Worm (Caenorhabditis elegans) whole organism, young adult: Measurements from ENCODE around the gene M01G5.1.

Experiments used
- B0035.1 ChIP-seq: sonication (generic microtip); optimal IDR thresholded peaks from 2 replicates; lab custom pipeline; 2016; ENCODE audit warnings: missing genetic modification characterization, mild to moderate bottlenecking, missing compliant biosample characterization, missing genotype, missing genetic modification reagents
- B0336.3 ChIP-seq: fragments of 200-800 bp; sonication (Bioruptor generic); IDR thresholded peaks from 2 replicates; pipeline ENCODE4 v1.3.6; 2022; ENCODE audit warnings: missing genetic modification characterization, missing compliant biosample characterization
- D2030.7 ChIP-seq: fragments of 200-800 bp; sonication (Bioruptor generic); IDR thresholded peaks from 2 replicates; pipeline ENCODE4 v1.3.6; 2022; ENCODE audit warnings: missing genetic modification reagents, missing genetic modification characterization, missing compliant biosample characterization
- F22D6.2 ChIP-seq: sonication (generic microtip); optimal IDR thresholded peaks from 2 replicates; lab custom pipeline; 2016; ENCODE audit warnings: mild to moderate bottlenecking, missing genetic modification characterization, missing compliant biosample characterization
- F23B12.7 ChIP-seq: sonication (generic microtip); optimal IDR thresholded peaks from 2 replicates; lab custom pipeline; 2017; ENCODE audit warnings: missing genetic modification characterization, mild to moderate bottlenecking, missing compliant biosample characterization, antibody characterized with exemption, moderate library complexity; ENCODE audit not compliant: insufficient read depth
- F33H1.4 ChIP-seq: fragments of 200-800 bp; sonication (Bioruptor generic); IDR thresholded peaks from 2 replicates; pipeline ENCODE4 v1.3.6; 2022; ENCODE audit warnings: missing genetic modification reagents, missing genetic modification characterization, missing compliant biosample characterization
- F49E8.2 ChIP-seq: sonication (generic microtip); optimal IDR thresholded peaks from 3 replicates; lab custom pipeline; 2017; ENCODE audit warnings: missing genetic modification characterization, mild to moderate bottlenecking, missing compliant biosample characterization, antibody characterized with exemption, moderate library complexity; ENCODE audit not compliant: insufficient read depth
- F52B5.7 ChIP-seq: sonication (generic microtip); optimal IDR thresholded peaks from 2 replicates; lab custom pipeline; 2016; ENCODE audit warnings: mild to moderate bottlenecking, missing genetic modification characterization, missing compliant biosample characterization
- F57C9.4 ChIP-seq: sonication (generic microtip); optimal IDR thresholded peaks from 2 replicates; lab custom pipeline; 2017; ENCODE audit warnings: mild to moderate bottlenecking, missing genetic modification characterization, missing compliant biosample characterization
- T07F8.4 ChIP-seq: sonication (generic microtip); optimal IDR thresholded peaks from 2 replicates; lab custom pipeline; 2016; ENCODE audit warnings: mild to moderate bottlenecking, missing genetic modification characterization, moderate library complexity, missing compliant biosample characterization
- Y53F4B.3 ChIP-seq: fragments of 200-800 bp; sonication (Bioruptor generic); IDR thresholded peaks from 2 replicates; pipeline ENCODE4 v1.3.6; 2022; ENCODE audit warnings: missing genetic modification reagents, missing genetic modification characterization, missing compliant biosample characterization
- Y95B8A.8 ChIP-seq: fragments of 200-800 bp; sonication (Bioruptor generic); IDR thresholded peaks from 2 replicates; pipeline ENCODE4 v1.3.6; 2022; ENCODE audit warnings: missing genetic modification reagents, missing genetic modification characterization, missing compliant biosample characterization
- aptf-2 ChIP-seq: fragments of 200-800 bp; sonication (Bioruptor generic); conservative IDR thresholded peaks from 2 replicates; pipeline ENCODE4 v1.3.6; 2022; ENCODE audit warnings: missing genetic modification reagents, missing genetic modification characterization, missing compliant biosample characterization
- aptf-3 ChIP-seq: fragments of 200-800 bp; sonication (Bioruptor generic); IDR thresholded peaks from 2 replicates; pipeline ENCODE4 v1.3.6; 2022; ENCODE audit warnings: missing genetic modification characterization, missing compliant biosample characterization
- attf-6 ChIP-seq: fragments of 200-800 bp; sonication (Bioruptor generic); IDR thresholded peaks from 2 replicates; pipeline ENCODE4 v1.3.6; 2022; ENCODE audit warnings: missing genetic modification reagents, missing genetic modification characterization, missing compliant biosample characterization
- ccch-3 ChIP-seq: fragments of 200-800 bp; sonication (Bioruptor generic); optimal IDR thresholded peaks from 2 replicates; lab custom pipeline; 2018; ENCODE audit warnings: mild to moderate bottlenecking, missing genetic modification characterization, missing compliant biosample characterization
- cebp-1 ChIP-seq, 2 experiments: fragments of 200-800 bp in 1 of 2; sonication (Bioruptor generic) in 1 of 2; sonication (generic microtip) in 1 of 2; IDR thresholded peaks in 1 of 2; optimal IDR thresholded peaks in 1 of 2; 2 replicates each; pipeline versions ENCODE4 v1.3.6 to Lab custom; 2017 to 2022; ENCODE audit warnings: missing compliant biosample characterization in 2 of 2, missing genetic modification characterization in 2 of 2, mild to moderate bottlenecking in 1 of 2, missing genetic modification reagents in 1 of 2, moderate library complexity in 1 of 2
- ceh-27 ChIP-seq: fragments of 200-800 bp; sonication (Bioruptor generic); optimal IDR thresholded peaks from 2 replicates; lab custom pipeline; 2018; ENCODE audit warnings: mild to moderate bottlenecking, missing genetic modification characterization, moderate library complexity, missing compliant biosample characterization
- dox-1 ChIP-seq: fragments of 200-800 bp; sonication (Bioruptor generic); IDR thresholded peaks from 2 replicates; pipeline ENCODE4 v1.3.6; 2022; ENCODE audit warnings: missing genetic modification reagents, missing genetic modification characterization, missing compliant biosample characterization
- egl-18 ChIP-seq: fragments of 200-800 bp; sonication (Bioruptor generic); IDR thresholded peaks from 2 replicates; pipeline ENCODE4 v1.3.6; 2022; ENCODE audit warnings: missing genetic modification reagents, missing genetic modification characterization, missing compliant biosample characterization
- ekl-4 ChIP-seq: fragments of 200-800 bp; sonication (Bioruptor generic); IDR thresholded peaks from 2 replicates; pipeline ENCODE4 v1.3.6; 2022; ENCODE audit warnings: missing genetic modification reagents, missing genetic modification characterization, missing compliant biosample characterization
- ets-4 ChIP-seq: fragments of 200-800 bp; sonication (Bioruptor generic); optimal IDR thresholded peaks from 2 replicates; lab custom pipeline; 2018; ENCODE audit warnings: mild to moderate bottlenecking, missing genetic modification characterization, missing compliant biosample characterization
- fkh-3 ChIP-seq: sonication (generic microtip); optimal IDR thresholded peaks from 2 replicates; lab custom pipeline; 2016; ENCODE audit warnings: mild to moderate bottlenecking, missing genetic modification characterization, missing compliant biosample characterization
- gei-17 ChIP-seq: fragments of 200-800 bp; sonication (Bioruptor generic); optimal IDR thresholded peaks from 2 replicates; lab custom pipeline; 2018; ENCODE audit warnings: mild to moderate bottlenecking, missing genetic modification characterization, missing compliant biosample characterization
- hlh-12 ChIP-seq: sonication (generic microtip); optimal IDR thresholded peaks from 2 replicates; lab custom pipeline; 2016; ENCODE audit warnings: missing genetic modification characterization, missing compliant biosample characterization
- hmg-1.2 ChIP-seq: fragments of 200-800 bp; sonication (Bioruptor generic); IDR thresholded peaks from 2 replicates; pipeline ENCODE4 v1.3.6; 2022; ENCODE audit warnings: missing genetic modification reagents, missing genetic modification characterization, missing compliant biosample characterization
- let-526 ChIP-seq: fragments of 200-800 bp; sonication (Bioruptor generic); IDR thresholded peaks from 2 replicates; pipeline ENCODE4 v1.3.6; 2022; ENCODE audit warnings: missing genetic modification reagents, missing genetic modification characterization, missing compliant biosample characterization
- lin-54 ChIP-seq: fragments of 200-800 bp; sonication (Bioruptor generic); optimal IDR thresholded peaks from 2 replicates; lab custom pipeline; 2018; ENCODE audit warnings: mild to moderate bottlenecking, missing genetic modification characterization, missing compliant biosample characterization
- lsl-1 ChIP-seq: fragments of 200-800 bp; sonication (Bioruptor generic); optimal IDR thresholded peaks from 2 replicates; lab custom pipeline; 2018; ENCODE audit warnings: mild to moderate bottlenecking, missing genetic modification characterization, moderate library complexity, missing compliant biosample characterization
- madf-3 ChIP-seq: fragments of 200-800 bp; sonication (Bioruptor generic); IDR thresholded peaks from 2 replicates; pipeline ENCODE4 v1.3.6; 2022; ENCODE audit warnings: missing genetic modification reagents, missing genetic modification characterization, missing compliant biosample characterization
- madf-6 ChIP-seq: fragments of 200-800 bp; sonication (Bioruptor generic); IDR thresholded peaks from 2 replicates; pipeline ENCODE4 v1.3.6; 2022; ENCODE audit warnings: missing genetic modification reagents, missing genetic modification characterization, missing compliant biosample characterization
- mcd-1 ChIP-seq: fragments of 200-800 bp; sonication (Bioruptor generic); IDR thresholded peaks from 2 replicates; pipeline ENCODE4 v1.3.6; 2022; ENCODE audit warnings: missing genetic modification reagents, missing genetic modification characterization, missing compliant biosample characterization
- nfya-1 ChIP-seq: sonication (generic microtip); optimal IDR thresholded peaks from 2 replicates; lab custom pipeline; 2017; ENCODE audit warnings: antibody characterized with exemption, missing compliant biosample characterization, missing genetic modification characterization, borderline replicate concordance; ENCODE audit not compliant: insufficient read depth
- nhr-120 ChIP-seq: fragments of 200-800 bp; sonication (Bioruptor generic); IDR thresholded peaks from 2 replicates; pipeline ENCODE4 v1.3.6; 2022; ENCODE audit warnings: missing genetic modification characterization, missing compliant biosample characterization
- rcor-1 ChIP-seq: fragments of 200-800 bp; sonication (Bioruptor generic); IDR thresholded peaks from 2 replicates; pipeline ENCODE4 v1.3.6; 2022; ENCODE audit warnings: missing genetic modification reagents, missing genetic modification characterization, missing compliant biosample characterization
- repo-1 ChIP-seq: sonication (generic microtip); optimal IDR thresholded peaks from 2 replicates; lab custom pipeline; 2017; ENCODE audit warnings: mild to moderate bottlenecking, missing genetic modification characterization, missing compliant biosample characterization
- rpc-1 ChIP-seq, 2 experiments: fragments of 150-350 bp in 1 of 2; sonication (generic microtip) in 1 of 2; optimal IDR thresholded peaks; 2 replicates each; lab custom pipeline; 2014 to 2018; ENCODE audit warnings: missing biosample characterization in 1 of 2, missing genetic modification characterization in 1 of 2, missing genetic modification reagents in 1 of 2, missing genotype in 1 of 2
- snpc-4 ChIP-seq, 5 experiments: fragments of 150-350 bp in 1 of 5; sonication (generic microtip) in 4 of 5; optimal IDR thresholded peaks; 2 replicates each; lab custom pipeline; 2014 to 2018; ENCODE audit warnings: missing genetic modification characterization in 5 of 5, missing biosample characterization in 3 of 5, antibody characterized with exemption in 2 of 5, mild to moderate bottlenecking in 2 of 5, missing compliant biosample characterization in 2 of 5, missing genotype in 2 of 5, moderate library complexity in 2 of 5, missing genetic modification reagents in 1 of 5
- sptf-2 ChIP-seq: fragments of 200-800 bp; sonication (Bioruptor generic); optimal IDR thresholded peaks from 2 replicates; lab custom pipeline; 2018; ENCODE audit warnings: mild to moderate bottlenecking, missing genetic modification characterization, missing compliant biosample characterization
- tbp1 ChIP-seq: fragments of 200-800 bp; sonication (Bioruptor generic); optimal IDR thresholded peaks from 2 replicates; lab custom pipeline; 2018; ENCODE audit warnings: mild to moderate bottlenecking, missing genetic modification characterization, missing compliant biosample characterization
- unc-130 ChIP-seq: sonication (generic microtip); optimal IDR thresholded peaks from 2 replicates; lab custom pipeline; 2016; ENCODE audit warnings: missing genetic modification reagents, missing genetic modification characterization, missing compliant biosample characterization
- unc-62 ChIP-seq: fragments of 150-350 bp; optimal IDR thresholded peaks from 2 replicates; lab custom pipeline; 2014; ENCODE audit warnings: missing biosample characterization, missing genetic modification reagents, missing genetic modification characterization
- zfh-2 ChIP-seq: fragments of 200-800 bp; sonication (Bioruptor generic); conservative IDR thresholded peaks from 2 replicates; pipeline ENCODE4 v1.3.6; 2022; ENCODE audit warnings: missing genetic modification reagents, missing genetic modification characterization, missing compliant biosample characterization
- ztf-18 ChIP-seq: sonication (generic microtip); optimal IDR thresholded peaks from 2 replicates; lab custom pipeline; 2016; ENCODE audit warnings: missing genotype, mild to moderate bottlenecking, missing genetic modification characterization, missing compliant biosample characterization
- ztf-28 ChIP-seq: fragments of 200-800 bp; sonication (Bioruptor generic); IDR thresholded peaks from 2 replicates; pipeline ENCODE4 v1.3.6; 2022; ENCODE audit warnings: missing genetic modification reagents, missing genetic modification characterization, missing compliant biosample characterization

The M01G5.1 gene

DNA sequence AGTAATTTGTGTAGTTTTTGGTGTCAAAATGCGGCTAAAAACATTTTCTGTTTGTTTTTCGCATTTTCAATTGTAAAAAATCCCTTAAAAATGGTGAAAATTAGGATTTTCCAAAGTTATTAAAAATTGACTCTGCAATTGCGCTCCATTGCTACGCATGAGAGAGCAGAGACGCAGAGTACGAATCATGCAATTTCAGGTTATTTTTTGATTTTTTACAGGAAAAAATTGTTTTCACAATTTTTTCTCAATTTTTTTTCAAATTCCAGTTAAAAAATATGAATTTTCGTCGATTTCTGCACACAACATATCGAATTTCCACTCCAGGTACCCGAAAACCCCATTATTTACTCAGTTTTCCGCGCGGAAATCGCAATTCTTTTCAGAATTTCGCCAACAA, 37.4 kb downstream of the M01G5.1 start, which contains the start of gene mtg-1 (continued):
- no peak for TF ChIP-seq Y95B8A.8 (GFP tag; lab: Robert Waterston, UW)
- peak; percentile 10 for TF ChIP-seq lsl-1
- no peak for TF ChIP-seq unc-130 (GFP tag; lab: Kevin White, UChicago)
- peak; percentile 14 for TF ChIP-seq F49E8.2 (tag; lab: Kevin White, UChicago)
- no peak for TF ChIP-seq madf-3 (GFP tag; lab: Robert Waterston, UW)
- TF ChIP-seq D2030.7: peak; percentile 22; the same call in 1 of the 2 replicates
- no peak for TF ChIP-seq egl-18 (GFP tag; lab: Robert Waterston, UW)
- 0 out of 2 replicates have a peak, but pooled peaks have one; percentile 39 for TF ChIP-seq ekl-4 (GFP tag; lab: Robert Waterston, UW)
- TF ChIP-seq F33H1.4: peak; percentile 35; the same call in 1 of the 2 replicates
- TF ChIP-seq ztf-28 (GFP tag; lab: Robert Waterston, UW): no peak
- TF ChIP-seq nfya-1 (tag; lab: Kevin White, UChicago): no peak
- TF ChIP-seq unc-62 (GFP tag; lab: Kevin White, UChicago): no peak
- no peak; the same call in 1 of the 2 replicates for TF ChIP-seq madf-6 (GFP tag; lab: Robert Waterston, UW)
- peak; percentile 48 for TF ChIP-seq lin-54 (GFP tag; lab: Kevin White, UChicago)
- TF ChIP-seq T07F8.4 (tag; lab: Kevin White, UChicago): no peak
- no peak for TF ChIP-seq B0336.3
- no peak for TF ChIP-seq zfh-2 (GFP tag; lab: Robert Waterston, UW)
- no peak for TF ChIP-seq F52B5.7
- TF ChIP-seq cebp-1 (GFP tag; IDR thresholded peaks at IDR 0.05; lab: Robert Waterston, UW): no peak
- no peak for TF ChIP-seq cebp-1 (tag; optimal IDR thresholded peaks at IDR 0.05; lab: Kevin White, UChicago)
- TF ChIP-seq rpc-1 (optimal IDR thresholded peaks at IDR 0.05; lab: Kevin White, UChicago): no peak
- TF ChIP-seq rpc-1 (tag; optimal IDR thresholded peaks at IDR 0.05; lab: Kevin White, UChicago): no peak
- TF ChIP-seq hmg-1.2: peak; percentile 98
- TF ChIP-seq snpc-4 (GFP tag; optimal IDR thresholded peaks at IDR 0.05; lab: Kevin White, UChicago): no peak
- TF ChIP-seq snpc-4 (tag; optimal IDR thresholded peaks at IDR 0.05; lab: Kevin White, UChicago): no peak
- TF ChIP-seq F23B12.7 (tag; lab: Kevin White, UChicago): no peak
- no peak for TF ChIP-seq repo-1 (tag; lab: Kevin White, UChicago)
- no peak for TF ChIP-seq attf-6
- no peak for TF ChIP-seq ztf-18
- TF ChIP-seq Y53F4B.3: no peak
- TF ChIP-seq nhr-120 (GFP tag; lab: Robert Waterston, UW): no peak
- no peak for TF ChIP-seq aptf-3 (GFP tag; lab: Robert Waterston, UW)
- TF ChIP-seq dox-1: no peak
- TF ChIP-seq ceh-27: no peak
- peak; percentile 90 for TF ChIP-seq mcd-1 (GFP tag; lab: Robert Waterston, UW)
- TF ChIP-seq ccch-3: no peak
- no peak for TF ChIP-seq sptf-2 (GFP tag; lab: Kevin White, UChicago)
- no peak for TF ChIP-seq F57C9.4 (tag; lab: Kevin White, UChicago)
- TF ChIP-seq rcor-1 (GFP tag; lab: Robert Waterston, UW): peak; percentile 33; the same call in 1 of the 2 replicates
- no peak for TF ChIP-seq let-526
- TF ChIP-seq gei-17 (GFP tag; lab: Kevin White, UChicago): no peak
- TF ChIP-seq F22D6.2 (tag; lab: Kevin White, UChicago): no peak
- no peak for TF ChIP-seq ets-4 (GFP tag; lab: Kevin White, UChicago)
- TF ChIP-seq fkh-3 (tag; lab: Kevin White, UChicago): no peak
- TF ChIP-seq hlh-12 (tag; lab: Kevin White, UChicago): no peak
- TF ChIP-seq aptf-2: no peak
- peak; percentile 6 for TF ChIP-seq tbp1 (GFP tag; lab: Kevin White, UChicago)
- TF ChIP-seq B0035.1 (tag; lab: Kevin White, UChicago): no peak
